Worm (Caenorhabditis elegans): ENCODE results near the gene W05B2.2.

The W05B2.2 gene

ce11 chrIII:10951713-10952112 lies 15.2 kb downstream of the W05B2.2 start:
- TF ChIP-seq ztf-16 (tag; optimal IDR thresholded peaks at IDR 0.05) (no peak), npax-4 (tag; optimal IDR thresholded peaks at IDR 0.05) (no peak), ceh-34 (tag; optimal IDR thresholded peaks at IDR 0.05) (no peak), ref-2 (tag; optimal IDR thresholded peaks at IDR 0.05) (no peak), odd-2 (tag; optimal IDR thresholded peaks at IDR 0.05) (no peak), nfya-1 (tag; optimal IDR thresholded peaks at IDR 0.05) (no peak), ceh-45 (GFP tag; IDR thresholded peaks at IDR 0.05) (no peak), gmeb-2 (tag; optimal IDR thresholded peaks at IDR 0.05) (no peak), fax-1 (tag; optimal IDR thresholded peaks at IDR 0.05) (no peak), pat-9 (tag; optimal IDR thresholded peaks at IDR 0.05) (no peak), Y22D7AL.16 (tag; optimal IDR thresholded peaks at IDR 0.05) (no peak), zip-5 (tag; optimal IDR thresholded peaks at IDR 0.05) (no peak), C38D4.7 (GFP tag; optimal IDR thresholded peaks at IDR 0.05) (no peak), unc-86 (tag; optimal IDR thresholded peaks at IDR 0.05) (no peak), lin-11 (tag; optimal IDR thresholded peaks at IDR 0.05) (no peak), unc-3 (GFP tag; conservative IDR thresholded peaks at IDR 0.05) (no peak), unc-3 (tag; optimal IDR thresholded peaks at IDR 0.05) (no peak), che-1 (tag; optimal IDR thresholded peaks at IDR 0.05) (no peak), ceh-19 (GFP tag; optimal IDR thresholded peaks at IDR 0.05) (no peak)

ce11 chrIII:10947155-10947554 lies 19.8 kb downstream of the W05B2.2 start, which contains the start of gene strd-1:
TSS of gene strd-1 (plus strand) at chrIII:10947455.
- no peak for TF ChIP-seq fkh-10 (GFP tag; optimal IDR thresholded peaks at IDR 0.05)
- TF ChIP-seq odd-2 (tag; optimal IDR thresholded peaks at IDR 0.05), result no peak
- no peak for TF ChIP-seq dmd-4 (tag; optimal IDR thresholded peaks at IDR 0.05; ENCODE audit: borderline replicate concordance)
- no peak for TF ChIP-seq unc-42 (tag; optimal IDR thresholded peaks at IDR 0.05)
- no peak for TF ChIP-seq eyg-1 (tag; optimal IDR thresholded peaks at IDR 0.05)
- no peak for TF ChIP-seq sdc-2 (tag; optimal IDR thresholded peaks at IDR 0.05)
- no peak for TF ChIP-seq ceh-2 (tag; optimal IDR thresholded peaks at IDR 0.05)
- TF ChIP-seq ceh-45 (GFP tag; IDR thresholded peaks at IDR 0.05), result no peak
- no peak for TF ChIP-seq unc-86 (tag; optimal IDR thresholded peaks at IDR 0.05)
- TF ChIP-seq hlh-15 (tag; optimal IDR thresholded peaks at IDR 0.05), result no peak
- no peak for TF ChIP-seq ama-1 (optimal IDR thresholded peaks at IDR 0.05)
- no peak for TF ChIP-seq lim-6 (tag; optimal IDR thresholded peaks at IDR 0.05)
- TF ChIP-seq ceh-18 (tag; optimal IDR thresholded peaks at IDR 0.05), result no peak
- no peak for TF ChIP-seq dve-1 (tag; optimal IDR thresholded peaks at IDR 0.05)
- TF ChIP-seq pax-1 (tag; optimal IDR thresholded peaks at IDR 0.05), result no peak
- TF ChIP-seq ceh-14 (tag; optimal IDR thresholded peaks at IDR 0.05), result no peak

ce11 chrIII:10945537-10945936 lies 21.4 kb downstream of the W05B2.2 start:
- no peak for TF ChIP-seq ttx-3 (tag; optimal IDR thresholded peaks at IDR 0.05)
- no peak for TF ChIP-seq ceh-6 (GFP tag; optimal IDR thresholded peaks at IDR 0.05)
- TF ChIP-seq fax-1 (tag; optimal IDR thresholded peaks at IDR 0.05), result no peak
- no peak for TF ChIP-seq sox-4 (tag; optimal IDR thresholded peaks at IDR 0.05)
- no peak for TF ChIP-seq rnt-1 (tag; optimal IDR thresholded peaks at IDR 0.05)
- no peak for TF ChIP-seq sox-2 (GFP tag; IDR thresholded peaks at IDR 0.05)
- TF ChIP-seq ceh-31 (tag; optimal IDR thresholded peaks at IDR 0.05), result no peak
- no peak for TF ChIP-seq pax-1 (tag; optimal IDR thresholded peaks at IDR 0.05)
- TF ChIP-seq che-1 (tag; optimal IDR thresholded peaks at IDR 0.05), result no peak

ce11 chrIII:10942905-10943304 lies 24.0 kb downstream of the W05B2.2 start:
- TF ChIP-seq nhr-11 (tag; optimal IDR thresholded peaks at IDR 0.05) (no peak), C08G9.2 (tag; optimal IDR thresholded peaks at IDR 0.05) (no peak), syd-9 (tag; optimal IDR thresholded peaks at IDR 0.05) (no peak), hlh-15 (tag; optimal IDR thresholded peaks at IDR 0.05) (no peak), ceh-2 (tag; optimal IDR thresholded peaks at IDR 0.05) (no peak), ceh-9 (tag; optimal IDR thresholded peaks at IDR 0.05) (no peak), ceh-48 (tag; optimal IDR thresholded peaks at IDR 0.05) (no peak), ceh-31 (tag; optimal IDR thresholded peaks at IDR 0.05) (no peak), ceh-6 (GFP tag; optimal IDR thresholded peaks at IDR 0.05) (no peak), pax-1 (tag; optimal IDR thresholded peaks at IDR 0.05) (no peak), ama-1 (optimal IDR thresholded peaks at IDR 0.05) (no peak), tbx-7 (tag; optimal IDR thresholded peaks at IDR 0.05) (no peak), unc-86 (tag; optimal IDR thresholded peaks at IDR 0.05) (no peak), elt-2 (tag; optimal IDR thresholded peaks at IDR 0.05) (no peak), ttx-3 (tag; optimal IDR thresholded peaks at IDR 0.05) (no peak)

Data from whole organism, late embryonic.